Fruit fly (Drosophila melanogaster) whole organism, embryonic: ENCODE data around the gene Jhbp16.

Experiments
- Antp ChIP-seq: fragments of 200-800 bp; sonication (Bioruptor generic); optimal IDR thresholded peaks from 3 replicates; lab custom pipeline; 2016; ENCODE audit warnings: missing biosample characterization, missing genetic modification characterization
- Atf3 ChIP-seq: fragments of 200-800 bp; sonication (Bioruptor generic); optimal IDR thresholded peaks from 3 replicates; lab custom pipeline; 2016; ENCODE audit warnings: missing biosample characterization, missing genetic modification characterization
- B-H2 ChIP-seq: fragments of 200-800 bp; sonication (Bioruptor generic); optimal IDR thresholded peaks from 2 replicates; lab custom pipeline; 2018; ENCODE audit warnings: missing biosample characterization, mild to moderate bottlenecking, missing genetic modification characterization
- CG10274 ChIP-seq: fragments of 200-800 bp; sonication (Bioruptor generic); optimal IDR thresholded peaks from 3 replicates; lab custom pipeline; 2017; ENCODE audit warnings: missing biosample characterization, mild to moderate bottlenecking, missing genetic modification characterization
- CG10543 ChIP-seq: fragments of 200-800 bp; sonication (Bioruptor generic); optimal IDR thresholded peaks from 3 replicates; lab custom pipeline; 2017; ENCODE audit warnings: missing biosample characterization, mild to moderate bottlenecking, missing genetic modification characterization, moderate library complexity
- CG11456 ChIP-seq: fragments of 200-800 bp; sonication (Bioruptor generic); IDR thresholded peaks from 3 replicates; pipeline ENCODE4 v1.3.6; 2022; ENCODE audit warnings: missing biosample characterization, missing genetic modification characterization
- CG11723 ChIP-seq: fragments of 200-800 bp; sonication (Bioruptor generic); optimal IDR thresholded peaks from 2 replicates; lab custom pipeline; 2017; ENCODE audit warnings: missing biosample characterization, mild to moderate bottlenecking, missing genetic modification characterization
- CG12299 ChIP-seq: fragments of 200-800 bp; sonication (Bioruptor generic); optimal IDR thresholded peaks from 2 replicates; lab custom pipeline; 2018; ENCODE audit warnings: missing biosample characterization, mild to moderate bottlenecking, missing genetic modification characterization
- CG17568 ChIP-seq: fragments of 200-800 bp; sonication (Bioruptor generic); optimal IDR thresholded peaks from 2 replicates; lab custom pipeline; 2018; ENCODE audit warnings: missing biosample characterization, mild to moderate bottlenecking, missing genetic modification characterization, moderate library complexity
- CG17802 ChIP-seq: fragments of 200-800 bp; sonication (Bioruptor generic); optimal IDR thresholded peaks from 2 replicates; lab custom pipeline; 2018; ENCODE audit warnings: missing biosample characterization, mild to moderate bottlenecking, missing genetic modification characterization, moderate library complexity
- CG31441 ChIP-seq: fragments of 200-800 bp; sonication (Bioruptor generic); IDR thresholded peaks from 2 replicates; pipeline ENCODE4 v1.3.6; 2022; ENCODE audit warnings: missing biosample characterization, missing genetic modification characterization
- CG33213 ChIP-seq: fragments of 200-800 bp; sonication (Bioruptor generic); optimal IDR thresholded peaks from 3 replicates; lab custom pipeline; 2016; ENCODE audit warnings: missing biosample characterization, missing genetic modification characterization
- CG3838 ChIP-seq: fragments of 200-800 bp; sonication (Bioruptor generic); optimal IDR thresholded peaks from 3 replicates; lab custom pipeline; 2016; ENCODE audit warnings: missing biosample characterization, missing genetic modification characterization
- CG4617 ChIP-seq: fragments of 200-800 bp; sonication (Bioruptor generic); optimal IDR thresholded peaks from 3 replicates; lab custom pipeline; 2016; ENCODE audit warnings: missing biosample characterization, missing genetic modification characterization, borderline replicate concordance
- CG8359 ChIP-seq: fragments of 200-800 bp; sonication (Bioruptor generic); optimal IDR thresholded peaks from 2 replicates; lab custom pipeline; 2017; ENCODE audit warnings: missing biosample characterization, mild to moderate bottlenecking, missing genetic modification characterization, borderline replicate concordance
- D ChIP-seq, 2 experiments: fragments of 200-800 bp in 1 of 2; fragments of >200 bp in 1 of 2; sonication (Bioruptor generic) in 1 of 2; optimal IDR thresholded peaks; 2 replicates in 1 of 2; 3 replicates in 1 of 2; lab custom pipeline; 2017; ENCODE audit warnings: mild to moderate bottlenecking in 1 of 2, missing biosample characterization in 1 of 2, missing genetic modification characterization in 1 of 2, missing genetic modification reagents in 1 of 2
- Fer2 ChIP-seq: fragments of 200-800 bp; sonication (Bioruptor generic); optimal IDR thresholded peaks from 2 replicates; lab custom pipeline; 2018; ENCODE audit warnings: missing biosample characterization, mild to moderate bottlenecking, missing genetic modification characterization, moderate library complexity
- GATAe ChIP-seq: fragments of 200-800 bp; sonication (Bioruptor generic); conservative IDR thresholded peaks from 2 replicates; pipeline ENCODE4 v1.3.6; 2022; ENCODE audit warnings: missing biosample characterization, missing genetic modification characterization
- HHEX ChIP-seq: fragments of 200-800 bp; sonication (Bioruptor generic); optimal IDR thresholded peaks from 3 replicates; lab custom pipeline; 2017; ENCODE audit warnings: missing biosample characterization, mild to moderate bottlenecking, missing genetic modification characterization, missing genetic modification reagents
- HmgD ChIP-seq: fragments of 200-800 bp; sonication (Bioruptor generic); optimal IDR thresholded peaks from 3 replicates; lab custom pipeline; 2016; ENCODE audit warnings: missing biosample characterization, missing genetic modification characterization
- HmgZ ChIP-seq: fragments of 200-800 bp; sonication (Bioruptor generic); optimal IDR thresholded peaks from 2 replicates; lab custom pipeline; 2018; ENCODE audit warnings: missing biosample characterization, mild to moderate bottlenecking, missing genetic modification characterization
- Hsf ChIP-seq: fragments of 200-800 bp; sonication (Bioruptor generic); optimal IDR thresholded peaks from 3 replicates; lab custom pipeline; 2016; ENCODE audit warnings: missing biosample characterization, missing genetic modification characterization
- Myb ChIP-seq: fragments of 200-800 bp; sonication (Bioruptor generic); optimal IDR thresholded peaks from 2 replicates; lab custom pipeline; 2016; ENCODE audit warnings: missing biosample characterization, missing genetic modification characterization
- Rx ChIP-seq: fragments of 200-800 bp; sonication (Bioruptor generic); IDR thresholded peaks from 2 replicates; pipeline ENCODE4 v1.3.6; 2022; ENCODE audit warnings: missing biosample characterization, missing genetic modification characterization
- Side ChIP-seq: fragments of 200-800 bp; sonication (Bioruptor generic); optimal IDR thresholded peaks from 2 replicates; lab custom pipeline; 2016; ENCODE audit warnings: missing biosample characterization, missing genetic modification characterization
- Sox100B ChIP-seq: fragments of 200-800 bp; sonication (Bioruptor generic); optimal IDR thresholded peaks from 3 replicates; lab custom pipeline; 2018; ENCODE audit warnings: missing biosample characterization, mild to moderate bottlenecking, missing genetic modification characterization
- amos ChIP-seq: fragments of 200-800 bp; sonication (Bioruptor generic); IDR thresholded peaks from 2 replicates; pipeline ENCODE4 v1.3.6; 2022; ENCODE audit warnings: missing biosample characterization, missing genetic modification characterization; ENCODE audit not compliant: partially characterized antibody
- ase ChIP-seq: fragments of 200-800 bp; sonication (Bioruptor generic); IDR thresholded peaks from 3 replicates; pipeline ENCODE4 v1.3.6; 2022; ENCODE audit warnings: missing biosample characterization, missing genetic modification characterization
- bowl ChIP-seq: fragments of 200-800 bp; sonication (Bioruptor generic); IDR thresholded peaks from 2 replicates; pipeline ENCODE4 v1.3.6; 2022; ENCODE audit warnings: missing biosample characterization, missing genetic modification characterization
- ci ChIP-seq: fragments of 200-800 bp; sonication (Bioruptor generic); IDR thresholded peaks from 3 replicates; pipeline ENCODE4 v1.3.6; 2022; ENCODE audit warnings: missing biosample characterization, missing genetic modification characterization
- crol ChIP-seq: fragments of 200-800 bp; sonication (Bioruptor generic); IDR thresholded peaks from 2 replicates; pipeline ENCODE4 v1.3.6; 2022; ENCODE audit warnings: missing biosample characterization, missing genetic modification characterization
- crp ChIP-seq, 2 experiments: fragments of 200-800 bp; sonication (Bioruptor generic); optimal IDR thresholded peaks; 2 replicates in 1 of 2; 3 replicates in 1 of 2; lab custom pipeline; 2017; ENCODE audit warnings: missing biosample characterization in 2 of 2, missing genetic modification characterization in 2 of 2, mild to moderate bottlenecking in 1 of 2, moderate library complexity in 1 of 2
- da ChIP-seq: fragments of 200-800 bp; sonication (Bioruptor generic); optimal IDR thresholded peaks from 2 replicates; lab custom pipeline; 2016; ENCODE audit warnings: missing biosample characterization, missing genetic modification characterization
- dan ChIP-seq: fragments of 200-800 bp; sonication (Bioruptor generic); IDR thresholded peaks from 2 replicates; pipeline ENCODE4 v1.3.6; 2022; ENCODE audit warnings: missing biosample characterization, missing genetic modification characterization
- danr ChIP-seq: fragments of 200-800 bp; sonication (Bioruptor generic); IDR thresholded peaks from 2 replicates; pipeline ENCODE4 v1.3.6; 2022; ENCODE audit warnings: missing biosample characterization, missing genetic modification characterization
- dmrt11E ChIP-seq: fragments of 200-800 bp; sonication (Bioruptor generic); optimal IDR thresholded peaks from 3 replicates; lab custom pipeline; 2018; ENCODE audit warnings: missing biosample characterization, mild to moderate bottlenecking, missing genetic modification characterization, moderate library complexity
- dysf ChIP-seq: fragments of 200-800 bp; sonication (Bioruptor generic); IDR thresholded peaks from 3 replicates; pipeline ENCODE4 v1.3.6; 2022; ENCODE audit warnings: missing biosample characterization, missing genetic modification characterization
- emc ChIP-seq: fragments of 200-800 bp; sonication (Bioruptor generic); optimal IDR thresholded peaks from 2 replicates; lab custom pipeline; 2016; ENCODE audit warnings: missing biosample characterization, missing genetic modification characterization
- esg ChIP-seq: fragments of 200-800 bp; sonication (Bioruptor generic); conservative IDR thresholded peaks from 2 replicates; pipeline ENCODE4 v1.3.6; 2022; ENCODE audit warnings: missing biosample characterization, missing genetic modification characterization
- hb ChIP-seq: fragments of 200-800 bp; sonication (Bioruptor generic); IDR thresholded peaks from 3 replicates; pipeline ENCODE4 v1.3.6; 2022; ENCODE audit warnings: missing biosample characterization, missing genetic modification characterization; ENCODE audit not compliant: partially characterized antibody
- jumu ChIP-seq: fragments of 200-800 bp; sonication (Bioruptor generic); optimal IDR thresholded peaks from 3 replicates; lab custom pipeline; 2016; ENCODE audit warnings: missing biosample characterization, missing genetic modification characterization
- ken ChIP-seq: fragments of 200-800 bp; sonication (Bioruptor generic); IDR thresholded peaks from 3 replicates; pipeline ENCODE4 v1.3.6; 2022; ENCODE audit warnings: missing biosample characterization, missing genetic modification characterization
- knrl ChIP-seq: fragments of 200-800 bp; sonication (Bioruptor generic); IDR thresholded peaks from 3 replicates; pipeline ENCODE4 v1.3.6; 2022; ENCODE audit warnings: missing biosample characterization, missing genetic modification characterization; ENCODE audit not compliant: partially characterized antibody
- nerfin-1 ChIP-seq: fragments of 200-800 bp; sonication (Bioruptor generic); optimal IDR thresholded peaks from 3 replicates; lab custom pipeline; 2019; ENCODE audit warnings: missing biosample characterization, mild to moderate bottlenecking, missing genetic modification characterization, moderate library complexity
- nom ChIP-seq: fragments of 200-800 bp; sonication (Bioruptor generic); optimal IDR thresholded peaks from 2 replicates; lab custom pipeline; 2017; ENCODE audit warnings: missing biosample characterization, missing genetic modification characterization, mild to moderate bottlenecking, moderate library complexity, missing genetic modification reagents
- odd ChIP-seq: fragments of 200-800 bp; sonication (Bioruptor generic); optimal IDR thresholded peaks from 2 replicates; lab custom pipeline; 2017; ENCODE audit warnings: missing biosample characterization, mild to moderate bottlenecking, missing genetic modification characterization
- trem ChIP-seq: fragments of 200-800 bp; optimal IDR thresholded peaks from 3 replicates; lab custom pipeline; 2019; ENCODE audit warnings: missing biosample characterization, mild to moderate bottlenecking, missing genetic modification characterization, moderate library complexity
- twi ChIP-seq: fragments of 200-800 bp; optimal IDR thresholded peaks from 2 replicates; lab custom pipeline; 2019; ENCODE audit warnings: missing biosample characterization, mild to moderate bottlenecking, missing genetic modification characterization, moderate library complexity
- unc-4 ChIP-seq: fragments of 200-800 bp; sonication (Bioruptor generic); IDR thresholded peaks from 2 replicates; pipeline ENCODE4 v1.3.6; 2022; ENCODE audit warnings: missing biosample characterization, missing genetic modification characterization; ENCODE audit not compliant: partially characterized antibody
- unpg ChIP-seq: fragments of 200-800 bp; sonication (Bioruptor generic); optimal IDR thresholded peaks from 3 replicates; lab custom pipeline; 2018; ENCODE audit warnings: missing biosample characterization, mild to moderate bottlenecking, missing genetic modification characterization, moderate library complexity

The Jhbp16 gene

DNA sequence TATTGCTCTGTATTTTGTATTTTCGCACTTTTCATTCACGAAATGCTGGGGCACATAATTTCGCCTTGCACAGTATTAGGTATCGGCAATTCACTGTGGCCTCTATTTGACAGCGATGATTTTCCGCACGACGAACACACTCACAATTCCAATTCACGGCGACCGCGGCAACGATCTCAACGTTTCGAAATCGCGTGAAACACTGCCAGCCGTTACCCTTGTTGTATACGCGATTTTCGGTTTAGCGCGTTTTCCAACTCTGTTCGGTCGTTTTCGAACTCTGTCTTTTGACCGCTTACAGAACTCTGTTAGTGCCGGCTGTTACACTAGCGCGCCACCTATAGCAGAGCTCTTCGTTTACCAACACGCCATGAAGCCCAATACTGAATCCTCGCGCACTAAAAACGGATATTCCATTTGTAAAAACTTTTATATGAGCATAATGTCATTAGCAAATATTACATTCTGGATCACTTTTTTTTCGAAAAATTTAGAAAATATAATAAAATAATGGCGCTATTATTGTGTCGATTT is 45.0 kb upstream of the Jhbp16 start, which contains the start of gene InR (continued):
- TF ChIP-seq HHEX (GFP tag; lab: Kevin White, UChicago) (peak; percentile 71), crp (GFP tag; optimal IDR thresholded peaks at IDR 0.05; lab: Kevin White, UChicago) (peak in 1 of 2 experiments; percentile 13), Atf3 (GFP tag; lab: Kevin White, UChicago) (peak; percentile 60), dan (GFP tag; lab: Robert Waterston, UW) (no peak), crol (no peak), unc-4 (GFP tag; lab: Robert Waterston, UW) (no peak), hb (no peak), Myb (GFP tag; lab: Kevin White, UChicago) (peak; percentile 87), Rx (GFP tag; lab: Robert Waterston, UW) (no peak), CG8359 (peak; percentile 100), Antp (GFP tag; lab: Kevin White, UChicago) (peak; percentile 79), emc (GFP tag; lab: Kevin White, UChicago) (peak; percentile 26), GATAe (GFP tag; lab: Robert Waterston, UW) (no peak), twi (peak; percentile 6), Hsf (GFP tag; lab: Kevin White, UChicago) (peak; percentile 74), ken (no peak), CG11456 (GFP tag; lab: Robert Waterston, UW) (no peak), bowl (GFP tag; lab: Robert Waterston, UW) (no peak), CG10274 (GFP tag; lab: Kevin White, UChicago) (peak; percentile 24), ci (GFP tag; lab: Robert Waterston, UW) (no peak), Sox100B (no peak), ase (GFP tag; lab: Robert Waterston, UW) (no peak), CG17802 (tag; lab: Kevin White, UChicago) (peak; percentile 19), HmgZ (tag; lab: Kevin White, UChicago) (peak; percentile 90), nom (GFP tag; lab: Kevin White, UChicago) (peak; percentile 81), odd (no peak), CG10543 (peak; percentile 92), Fer2 (no peak), CG4617 (GFP tag; lab: Kevin White, UChicago) (no peak), CG31441 (GFP tag; lab: Robert Waterston, UW) (no peak), dysf (GFP tag; lab: Robert Waterston, UW) (no peak), trem (no peak), CG33213 (GFP tag; lab: Kevin White, UChicago) (peak; percentile 84), B-H2 (GFP tag; lab: Kevin White, UChicago) (peak; percentile 93), HmgD (peak; percentile 84), unpg (GFP tag; lab: Kevin White, UChicago) (peak; percentile 41), CG12299 (tag; lab: Kevin White, UChicago) (no peak), CG3838 (GFP tag; lab: Kevin White, UChicago) (no peak), esg (GFP tag; lab: Robert Waterston, UW) (no peak), CG11723 (GFP tag; lab: Kevin White, UChicago) (peak; percentile 31), Side (GFP tag; lab: Kevin White, UChicago) (peak; percentile 74), CG17568 (GFP tag; lab: Kevin White, UChicago) (no peak), nerfin-1 (tag; lab: Kevin White, UChicago) (peak; percentile 64), knrl (GFP tag; lab: Robert Waterston, UW) (no peak), danr (GFP tag; lab: Robert Waterston, UW) (no peak), jumu (GFP tag; lab: Kevin White, UChicago) (peak; percentile 61), dmrt11E (peak; percentile 6), D (optimal IDR thresholded peaks at IDR 0.05; lab: Kevin White, UChicago) (no peak), D (GFP tag; optimal IDR thresholded peaks at IDR 0.05; lab: Kevin White, UChicago) (no peak), amos (no peak), da (GFP tag; lab: Kevin White, UChicago) (peak; percentile 69)
